Fruit fly (Drosophila melanogaster) whole organism, embryonic: ENCODE results near the gene sni.

ENCODE experiments used
- Abd-B ChIP-seq: fragments of 200-800 bp; sonication (Bioruptor generic); optimal IDR thresholded peaks from 2 replicates; lab custom pipeline; 2018; ENCODE audit warnings: missing biosample characterization, mild to moderate bottlenecking, missing genetic modification characterization, moderate library complexity
- CG10321 ChIP-seq: fragments of 200-800 bp; sonication (Bioruptor generic); IDR thresholded peaks from 2 replicates; pipeline ENCODE4 v1.3.6; 2022; ENCODE audit warnings: missing biosample characterization, missing genetic modification characterization
- CG10979 ChIP-seq: fragments of 200-800 bp; sonication (Bioruptor generic); optimal IDR thresholded peaks from 2 replicates; lab custom pipeline; 2018; ENCODE audit warnings: missing biosample characterization, mild to moderate bottlenecking, missing genetic modification characterization, moderate library complexity
- CG11723 ChIP-seq: fragments of 200-800 bp; sonication (Bioruptor generic); optimal IDR thresholded peaks from 2 replicates; lab custom pipeline; 2017; ENCODE audit warnings: missing biosample characterization, mild to moderate bottlenecking, missing genetic modification characterization
- CG12104 ChIP-seq: fragments of 200-800 bp; sonication (Bioruptor generic); optimal IDR thresholded peaks from 3 replicates; lab custom pipeline; 2016; ENCODE audit warnings: missing biosample characterization, missing genetic modification characterization
- CG12744 ChIP-seq: fragments of 200-800 bp; sonication (Bioruptor generic); optimal IDR thresholded peaks from 2 replicates; lab custom pipeline; 2016; ENCODE audit warnings: missing biosample characterization, missing genetic modification characterization
- CG13894 ChIP-seq: fragments of 200-800 bp; sonication (Bioruptor generic); optimal IDR thresholded peaks from 3 replicates; lab custom pipeline; 2018; ENCODE audit warnings: missing biosample characterization, mild to moderate bottlenecking, missing genetic modification characterization, moderate library complexity
- CG14014 ChIP-seq: fragments of 200-800 bp; sonication (Bioruptor generic); IDR thresholded peaks from 2 replicates; pipeline ENCODE4 v1.3.6; 2022; ENCODE audit warnings: missing biosample characterization, missing genetic modification characterization
- CG15073 ChIP-seq: fragments of 200-800 bp; sonication (Bioruptor generic); optimal IDR thresholded peaks from 2 replicates; lab custom pipeline; 2016; ENCODE audit warnings: missing biosample characterization, missing genetic modification characterization
- CG15514 ChIP-seq: fragments of 200-800 bp; sonication (Bioruptor generic); optimal IDR thresholded peaks from 3 replicates; lab custom pipeline; 2017; ENCODE audit warnings: missing biosample characterization, missing genetic modification characterization, mild to moderate bottlenecking, moderate library complexity, missing genetic modification reagents
- CG18262 ChIP-seq: fragments of 200-800 bp; optimal IDR thresholded peaks from 3 replicates; lab custom pipeline; 2019; ENCODE audit warnings: missing biosample characterization, mild to moderate bottlenecking, missing genetic modification characterization, moderate library complexity
- CG32532 ChIP-seq: fragments of 200-800 bp; sonication (Bioruptor generic); IDR thresholded peaks from 2 replicates; pipeline ENCODE4 v1.3.6; 2022; ENCODE audit warnings: missing biosample characterization, missing genetic modification characterization
- CG4424 ChIP-seq: fragments of 200-800 bp; sonication (Bioruptor generic); optimal IDR thresholded peaks from 3 replicates; lab custom pipeline; 2016; ENCODE audit warnings: missing biosample characterization, missing genetic modification characterization
- CG4617 ChIP-seq: fragments of 200-800 bp; sonication (Bioruptor generic); optimal IDR thresholded peaks from 3 replicates; lab custom pipeline; 2016; ENCODE audit warnings: missing biosample characterization, missing genetic modification characterization, borderline replicate concordance
- CG4707 ChIP-seq: fragments of 200-800 bp; sonication (Bioruptor generic); optimal IDR thresholded peaks from 2 replicates; lab custom pipeline; 2018; ENCODE audit warnings: missing biosample characterization, mild to moderate bottlenecking, missing genetic modification characterization, moderate library complexity
- CG5953 ChIP-seq: fragments of 200-800 bp; sonication (Bioruptor generic); IDR thresholded peaks from 2 replicates; pipeline ENCODE4 v1.3.6; 2022; ENCODE audit warnings: missing biosample characterization, missing genetic modification characterization
- CG6254 ChIP-seq: fragments of 200-800 bp; sonication (Bioruptor generic); optimal IDR thresholded peaks from 3 replicates; lab custom pipeline; 2017; ENCODE audit warnings: mild to moderate bottlenecking, missing biosample characterization, missing genetic modification reagents, missing genetic modification characterization
- CG6854 ChIP-seq: fragments of 200-800 bp; sonication (Bioruptor generic); optimal IDR thresholded peaks from 3 replicates; lab custom pipeline; 2017; ENCODE audit warnings: missing biosample characterization, mild to moderate bottlenecking, missing genetic modification characterization
- CG9609 ChIP-seq: fragments of 200-800 bp; sonication (Bioruptor generic); optimal IDR thresholded peaks from 3 replicates; lab custom pipeline; 2016; ENCODE audit warnings: missing biosample characterization, missing genetic modification characterization
- CHES-1-like ChIP-seq: fragments of 200-800 bp; sonication (Bioruptor generic); optimal IDR thresholded peaks from 2 replicates; lab custom pipeline; 2016; ENCODE audit warnings: missing biosample characterization, missing genetic modification characterization
- D19B ChIP-seq: fragments of 200-800 bp; sonication (Bioruptor generic); optimal IDR thresholded peaks from 2 replicates; lab custom pipeline; 2017; ENCODE audit warnings: missing biosample characterization, mild to moderate bottlenecking, missing genetic modification characterization
- Dp ChIP-seq: fragments of 200-800 bp; sonication (Bioruptor generic); optimal IDR thresholded peaks from 2 replicates; lab custom pipeline; 2018; ENCODE audit warnings: missing biosample characterization, mild to moderate bottlenecking, missing genetic modification characterization, moderate library complexity
- NK7.1 ChIP-seq: fragments of 200-800 bp; sonication (Bioruptor generic); optimal IDR thresholded peaks from 3 replicates; lab custom pipeline; 2016; ENCODE audit warnings: missing biosample characterization, missing genetic modification characterization
- Ptx1 ChIP-seq: fragments of 200-800 bp; sonication (Bioruptor generic); IDR thresholded peaks from 2 replicates; pipeline ENCODE4 v1.3.6; 2022; ENCODE audit warnings: missing biosample characterization, missing genetic modification characterization
- Rx ChIP-seq: fragments of 200-800 bp; sonication (Bioruptor generic); IDR thresholded peaks from 2 replicates; pipeline ENCODE4 v1.3.6; 2022; ENCODE audit warnings: missing biosample characterization, missing genetic modification characterization
- Sry-β ChIP-seq: fragments of 200-800 bp; sonication (Bioruptor generic); optimal IDR thresholded peaks from 2 replicates; lab custom pipeline; 2018; ENCODE audit warnings: missing biosample characterization, mild to moderate bottlenecking, missing genetic modification characterization, moderate library complexity
- Vsx1 ChIP-seq: fragments of 200-800 bp; sonication (Bioruptor generic); optimal IDR thresholded peaks from 2 replicates; lab custom pipeline; 2017; ENCODE audit warnings: missing biosample characterization, mild to moderate bottlenecking, missing genetic modification characterization, missing genetic modification reagents
- ato ChIP-seq: fragments of 200-800 bp; sonication (Bioruptor generic); IDR thresholded peaks from 2 replicates; pipeline ENCODE4 v1.3.6; 2022; ENCODE audit warnings: missing biosample characterization, missing genetic modification characterization; ENCODE audit not compliant: partially characterized antibody
- chif ChIP-seq, 2 experiments: fragments of 200-800 bp; sonication (Bioruptor generic); optimal IDR thresholded peaks; 3 replicates each; lab custom pipeline; 2016; ENCODE audit warnings: missing biosample characterization in 2 of 2, missing genetic modification characterization in 2 of 2
- danr ChIP-seq: fragments of 200-800 bp; sonication (Bioruptor generic); IDR thresholded peaks from 2 replicates; pipeline ENCODE4 v1.3.6; 2022; ENCODE audit warnings: missing biosample characterization, missing genetic modification characterization
- dimm ChIP-seq: fragments of 200-800 bp; sonication (Bioruptor generic); IDR thresholded peaks from 2 replicates; pipeline ENCODE4 v1.3.6; 2022; ENCODE audit warnings: missing biosample characterization, missing genetic modification characterization
- fd102C ChIP-seq: fragments of 200-800 bp; sonication (Bioruptor generic); optimal IDR thresholded peaks from 2 replicates; lab custom pipeline; 2018; ENCODE audit warnings: missing biosample characterization, mild to moderate bottlenecking, missing genetic modification characterization, moderate library complexity
- ftz-f1 ChIP-seq: fragments of 200-800 bp; sonication (Bioruptor generic); optimal IDR thresholded peaks from 2 replicates; lab custom pipeline; 2016; ENCODE audit warnings: missing biosample characterization, missing genetic modification characterization
- fu2 ChIP-seq: fragments of 200-800 bp; sonication (Bioruptor generic); optimal IDR thresholded peaks from 2 replicates; lab custom pipeline; 2016; ENCODE audit warnings: missing biosample characterization, missing genetic modification characterization
- gcm2 ChIP-seq: fragments of 200-800 bp; sonication (Bioruptor generic); optimal IDR thresholded peaks from 2 replicates; lab custom pipeline; 2016; ENCODE audit warnings: missing biosample characterization, missing genetic modification characterization
- jigr1 ChIP-seq: fragments of 200-800 bp; sonication (Bioruptor generic); IDR thresholded peaks from 3 replicates; pipeline ENCODE4 v1.3.6; 2022; ENCODE audit warnings: missing biosample characterization, missing genetic modification characterization
- jing ChIP-seq: fragments of 200-800 bp; sonication (Bioruptor generic); optimal IDR thresholded peaks from 2 replicates; lab custom pipeline; 2018; ENCODE audit warnings: missing biosample characterization, mild to moderate bottlenecking, missing genetic modification characterization
- lola ChIP-seq, 3 experiments: fragments of >200 bp in 2 of 3; fragments of 200-800 bp in 1 of 3; sonication (Bioruptor generic) in 1 of 3; optimal IDR thresholded peaks; 2 replicates each; lab custom pipeline; 2017 to 2019; ENCODE audit warnings: missing biosample characterization in 3 of 3, missing genetic modification characterization in 3 of 3, mild to moderate bottlenecking in 1 of 3, moderate library complexity in 1 of 3
- maf-S ChIP-seq: fragments of 200-800 bp; sonication (Bioruptor generic); optimal IDR thresholded peaks from 2 replicates; lab custom pipeline; 2016; ENCODE audit warnings: missing biosample characterization, missing genetic modification characterization
- odd ChIP-seq: fragments of 200-800 bp; sonication (Bioruptor generic); optimal IDR thresholded peaks from 2 replicates; lab custom pipeline; 2017; ENCODE audit warnings: missing biosample characterization, mild to moderate bottlenecking, missing genetic modification characterization
- pb ChIP-seq: fragments of 200-800 bp; sonication (Bioruptor generic); optimal IDR thresholded peaks from 3 replicates; lab custom pipeline; 2016; ENCODE audit warnings: missing biosample characterization, missing genetic modification characterization
- prd ChIP-seq, 3 experiments: fragments of >200 bp in 2 of 3; fragments of 200-800 bp in 1 of 3; sonication (Bioruptor generic) in 1 of 3; optimal IDR thresholded peaks in 2 of 3; IDR thresholded peaks in 1 of 3; 2 replicates in 2 of 3; 3 replicates in 1 of 3; pipeline versions ENCODE4 v1.3.6 to Lab custom; 2017 to 2022; ENCODE audit warnings: missing biosample characterization in 1 of 3, missing genetic modification characterization in 1 of 3
- pzg ChIP-seq: fragments of 200-800 bp; sonication (Bioruptor generic); optimal IDR thresholded peaks from 3 replicates; lab custom pipeline; 2018; ENCODE audit warnings: missing biosample characterization, mild to moderate bottlenecking, missing genetic modification characterization, moderate library complexity
- repo ChIP-seq: fragments of 200-800 bp; sonication (Bioruptor generic); optimal IDR thresholded peaks from 2 replicates; lab custom pipeline; 2016; ENCODE audit warnings: missing biosample characterization, missing genetic modification characterization
- scrt ChIP-seq: fragments of 200-800 bp; sonication (Bioruptor generic); optimal IDR thresholded peaks from 2 replicates; lab custom pipeline; 2018; ENCODE audit warnings: missing biosample characterization, mild to moderate bottlenecking, missing genetic modification characterization, moderate library complexity
- sim ChIP-seq: fragments of 200-800 bp; sonication (Bioruptor generic); IDR thresholded peaks from 2 replicates; pipeline ENCODE4 v1.3.6; 2022; ENCODE audit warnings: missing biosample characterization, missing genetic modification characterization
- so ChIP-seq: fragments of 200-800 bp; sonication (Bioruptor generic); IDR thresholded peaks from 3 replicates; pipeline ENCODE4 v1.3.6; 2022; ENCODE audit warnings: missing biosample characterization, missing genetic modification characterization
- unpg ChIP-seq: fragments of 200-800 bp; sonication (Bioruptor generic); optimal IDR thresholded peaks from 3 replicates; lab custom pipeline; 2018; ENCODE audit warnings: missing biosample characterization, mild to moderate bottlenecking, missing genetic modification characterization, moderate library complexity
- usp ChIP-seq: fragments of >200 bp; optimal IDR thresholded peaks from 2 replicates; lab custom pipeline; 2017; ENCODE audit warnings: missing biosample characterization, missing genetic modification characterization
- zfh2 ChIP-seq: fragments of 200-800 bp; sonication (Bioruptor generic); optimal IDR thresholded peaks from 2 replicates; lab custom pipeline; 2016; ENCODE audit warnings: missing biosample characterization, missing genetic modification characterization

Gene sni

DNA sequence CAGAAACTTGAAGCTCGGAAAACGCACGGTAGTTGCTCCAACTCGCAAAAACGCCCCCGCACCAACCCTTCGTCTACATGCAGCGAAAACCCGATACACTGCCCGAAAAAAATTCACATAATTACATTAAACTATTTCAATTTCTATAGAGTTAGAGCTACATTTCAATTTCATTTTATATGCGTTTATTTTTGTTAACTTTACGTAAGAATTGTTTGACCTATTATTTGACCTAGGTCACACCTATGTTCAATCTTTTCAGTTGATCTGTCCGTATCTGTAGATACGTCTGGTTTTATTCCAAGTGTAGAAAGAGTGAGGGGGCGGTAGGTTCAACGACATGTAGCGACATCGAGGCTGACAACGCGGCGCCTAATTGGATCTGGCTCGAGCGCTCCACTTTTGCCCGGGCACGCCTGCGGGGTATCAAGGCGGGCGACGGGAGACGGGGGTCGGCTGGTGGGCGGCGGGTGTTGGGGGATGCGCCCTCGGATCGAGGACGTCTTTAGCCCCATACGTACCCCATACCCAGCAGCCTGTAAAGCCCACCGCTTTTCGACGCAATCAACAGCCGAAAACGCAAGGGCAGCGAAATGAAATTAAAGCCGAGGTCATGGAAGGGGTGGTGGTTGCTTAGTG is 41.0 kb downstream of the sni start (continued):
- TF ChIP-seq CG13894 (tag; lab: Kevin White, UChicago) (no peak), CG4707 (GFP tag; lab: Kevin White, UChicago) (no peak), CHES-1-like (GFP tag; lab: Kevin White, UChicago) (no peak), CG18262 (tag; lab: Kevin White, UChicago) (no peak), Rx (GFP tag; lab: Robert Waterston, UW) (no peak), D19B (GFP tag; lab: Kevin White, UChicago) (no peak), CG4424 (GFP tag; lab: Kevin White, UChicago) (no peak), Sry-β (GFP tag; lab: Kevin White, UChicago) (no peak), CG12744 (GFP tag; lab: Kevin White, UChicago) (no peak), usp (GFP tag; lab: Kevin White, UChicago) (no peak), CG5953 (GFP tag; lab: Robert Waterston, UW) (no peak), CG14014 (GFP tag; lab: Robert Waterston, UW) (no peak), lola (GFP tag; optimal IDR thresholded peaks at IDR 0.05; lab: Kevin White, UChicago) (no peak), pzg (no peak), Dp (no peak), CG15514 (GFP tag; lab: Kevin White, UChicago) (no peak), gcm2 (GFP tag; lab: Kevin White, UChicago) (no peak), NK7.1 (no peak), ftz-f1 (GFP tag; lab: Kevin White, UChicago) (no peak), unpg (peak; percentile 27), chif (GFP tag; optimal IDR thresholded peaks at IDR 0.05; lab: Kevin White, UChicago) (no peak), odd (GFP tag; lab: Kevin White, UChicago) (no peak), scrt (GFP tag; lab: Kevin White, UChicago) (no peak), pb (GFP tag; lab: Kevin White, UChicago) (no peak), zfh2 (GFP tag; lab: Kevin White, UChicago) (no peak), ato (GFP tag; lab: Robert Waterston, UW) (no peak), fu2 (GFP tag; lab: Kevin White, UChicago) (no peak), CG12104 (GFP tag; lab: Kevin White, UChicago) (no peak), fd102C (no peak), Ptx1 (peak; percentile 38; the same call in 1 of the 2 replicates), CG6854 (GFP tag; lab: Kevin White, UChicago) (no peak), CG6254 (GFP tag; lab: Kevin White, UChicago) (no peak), CG32532 (GFP tag; lab: Robert Waterston, UW) (0 out of 2 replicates have a peak, but pooled peaks have one; percentile 10), jigr1 (GFP tag; lab: Robert Waterston, UW) (no peak), repo (GFP tag; lab: Kevin White, UChicago) (no peak), sim (GFP tag; lab: Robert Waterston, UW) (no peak), CG15073 (no peak), dimm (no peak), Vsx1 (GFP tag; lab: Kevin White, UChicago) (no peak), danr (GFP tag; lab: Robert Waterston, UW) (no peak), maf-S (GFP tag; lab: Kevin White, UChicago) (no peak), CG10979 (tag; lab: Kevin White, UChicago) (no peak), CG10321 (GFP tag; lab: Robert Waterston, UW) (no peak), CG9609 (GFP tag; lab: Kevin White, UChicago) (no peak), CG4617 (GFP tag; lab: Kevin White, UChicago) (no peak), so (GFP tag; lab: Robert Waterston, UW) (no peak), Abd-B (GFP tag; lab: Kevin White, UChicago) (no peak), CG11723 (no peak), prd (optimal IDR thresholded peaks at IDR 0.05; lab: Kevin White, UChicago) (no peak), prd (GFP tag; IDR thresholded peaks at IDR 0.05; lab: Robert Waterston, UW) (peak; percentile 29; the same call in 1 of the 3 replicates), jing (GFP tag; lab: Kevin White, UChicago) (peak; percentile 13)
